Worm (Caenorhabditis elegans) whole organism, mixed stage, embryonic: ENCODE data around the gene bgal-2.

Source experiments
- M03D4.4 ChIP-seq: sonication (generic microtip); optimal IDR thresholded peaks from 2 replicates; lab custom pipeline; 2017; ENCODE audit warnings: mild to moderate bottlenecking, missing genetic modification characterization, missing compliant biosample characterization
- bed-3 ChIP-seq: fragments of 200-800 bp; sonication (Bioruptor generic); optimal IDR thresholded peaks from 3 replicates; lab custom pipeline; 2018; ENCODE audit warnings: mild to moderate bottlenecking, missing genetic modification characterization, moderate library complexity, missing compliant biosample characterization
- blmp-1 ChIP-seq: fragments of 150-350 bp; optimal IDR thresholded peaks from 2 replicates; lab custom pipeline; 2014; ENCODE audit warnings: missing biosample characterization, missing genetic modification characterization
- ceh-39 ChIP-seq: fragments of 150-350 bp; optimal IDR thresholded peaks from 2 replicates; lab custom pipeline; 2014; ENCODE audit warnings: missing biosample characterization, missing genetic modification characterization
- ceh-83 ChIP-seq: fragments of 200-800 bp; sonication (Bioruptor generic); optimal IDR thresholded peaks from 2 replicates; lab custom pipeline; 2018; ENCODE audit warnings: mild to moderate bottlenecking, missing genetic modification characterization, missing compliant biosample characterization
- ces-1 ChIP-seq: fragments of 150-350 bp; optimal IDR thresholded peaks from 2 replicates; lab custom pipeline; 2014; ENCODE audit warnings: missing biosample characterization, missing genetic modification reagents, missing genetic modification characterization
- cnd-1 ChIP-seq: fragments of 200-800 bp; sonication (Bioruptor generic); optimal IDR thresholded peaks from 2 replicates; lab custom pipeline; 2018; ENCODE audit warnings: mild to moderate bottlenecking, missing genetic modification characterization, missing compliant biosample characterization
- elt-1 ChIP-seq: sonication (generic microtip); optimal IDR thresholded peaks from 2 replicates; lab custom pipeline; 2017; ENCODE audit warnings: missing genetic modification characterization, mild to moderate bottlenecking, missing compliant biosample characterization, antibody characterized with exemption, moderate library complexity, borderline replicate concordance; ENCODE audit not compliant: insufficient read depth
- elt-3 ChIP-seq: fragments of 150-350 bp; optimal IDR thresholded peaks from 2 replicates; lab custom pipeline; 2014; ENCODE audit warnings: missing biosample characterization, missing genetic modification characterization
- flh-1 ChIP-seq: fragments of 200-800 bp; sonication (Bioruptor generic); optimal IDR thresholded peaks from 2 replicates; lab custom pipeline; 2018; ENCODE audit warnings: mild to moderate bottlenecking, missing genetic modification characterization, moderate library complexity, missing compliant biosample characterization
- hlh-1 ChIP-seq: fragments of 150-350 bp; optimal IDR thresholded peaks from 2 replicates; lab custom pipeline; 2014; ENCODE audit warnings: missing biosample characterization, missing genetic modification reagents, missing genetic modification characterization
- lin-13 ChIP-seq: fragments of 150-350 bp; optimal IDR thresholded peaks from 2 replicates; lab custom pipeline; 2014; ENCODE audit warnings: missing biosample characterization, missing genetic modification characterization
- lin-32 ChIP-seq: fragments of 200-800 bp; sonication (Bioruptor generic); optimal IDR thresholded peaks from 2 replicates; lab custom pipeline; 2018; ENCODE audit warnings: mild to moderate bottlenecking, missing genetic modification characterization, missing compliant biosample characterization
- mab-5 ChIP-seq: fragments of 150-350 bp; optimal IDR thresholded peaks from 2 replicates; lab custom pipeline; 2014; ENCODE audit warnings: missing biosample characterization, missing genetic modification characterization
- mep-1 ChIP-seq: fragments of 150-350 bp; optimal IDR thresholded peaks from 2 replicates; lab custom pipeline; 2017; ENCODE audit warnings: missing biosample characterization, missing genetic modification reagents, missing genetic modification characterization, inconsistent platforms
- mls-2 ChIP-seq: sonication (generic microtip); optimal IDR thresholded peaks from 2 replicates; lab custom pipeline; 2016; ENCODE audit warnings: mild to moderate bottlenecking, missing genetic modification characterization, moderate library complexity, missing compliant biosample characterization
- nhr-12 ChIP-seq: fragments of 150-350 bp; optimal IDR thresholded peaks from 2 replicates; lab custom pipeline; 2014; ENCODE audit warnings: missing biosample characterization, missing genetic modification characterization
- nhr-2 ChIP-seq: fragments of 150-350 bp; optimal IDR thresholded peaks from 2 replicates; lab custom pipeline; 2014; ENCODE audit warnings: missing biosample characterization, missing genetic modification characterization
- nhr-237 ChIP-seq: fragments of 150-350 bp; optimal IDR thresholded peaks from 2 replicates; lab custom pipeline; 2014; ENCODE audit warnings: missing biosample characterization, missing genetic modification characterization
- nhr-28 ChIP-seq: fragments of 150-350 bp; optimal IDR thresholded peaks from 2 replicates; lab custom pipeline; 2014; ENCODE audit warnings: missing biosample characterization, missing genetic modification characterization
- nhr-76 ChIP-seq: sonication (generic microtip); optimal IDR thresholded peaks from 2 replicates; lab custom pipeline; 2017; ENCODE audit warnings: missing biosample characterization, missing genetic modification characterization
- sem-2 ChIP-seq: fragments of 200-800 bp; sonication (Bioruptor generic); optimal IDR thresholded peaks from 2 replicates; lab custom pipeline; 2018; ENCODE audit warnings: mild to moderate bottlenecking, missing genetic modification characterization, missing compliant biosample characterization
- snpc-4 ChIP-seq: fragments of 150-350 bp; optimal IDR thresholded peaks from 2 replicates; lab custom pipeline; 2014; ENCODE audit warnings: missing biosample characterization, missing genetic modification characterization
- tbx-8 ChIP-seq: fragments of 200-800 bp; sonication (Bioruptor generic); optimal IDR thresholded peaks from 2 replicates; lab custom pipeline; 2018; ENCODE audit warnings: mild to moderate bottlenecking, missing genetic modification characterization, moderate library complexity, missing compliant biosample characterization
- unc-120 ChIP-seq: sonication (generic microtip); optimal IDR thresholded peaks from 2 replicates; lab custom pipeline; 2017; ENCODE audit warnings: missing genetic modification characterization, missing compliant biosample characterization; ENCODE audit not compliant: poor library complexity, severe bottlenecking
- unc-39 ChIP-seq: fragments of 150-350 bp; optimal IDR thresholded peaks from 2 replicates; lab custom pipeline; 2014; ENCODE audit warnings: missing biosample characterization, missing genetic modification characterization
- unc-62 ChIP-seq: fragments of 150-350 bp; optimal IDR thresholded peaks from 2 replicates; lab custom pipeline; 2014; ENCODE audit warnings: missing biosample characterization, missing genetic modification reagents, missing genetic modification characterization
- zip-8 ChIP-seq: fragments of 150-350 bp; optimal IDR thresholded peaks from 2 replicates; lab custom pipeline; 2014; ENCODE audit warnings: missing biosample characterization, missing genetic modification characterization
- ztf-11 ChIP-seq: fragments of 150-350 bp; optimal IDR thresholded peaks from 2 replicates; lab custom pipeline; 2014; ENCODE audit warnings: missing biosample characterization, missing genetic modification characterization

The bgal-2 gene

ce11 chrX:6761211-6761610 is 23.0 kb upstream of the bgal-2 start:
- TF ChIP-seq mab-5 (tag; lab: Kevin White, UChicago) (no peak), mls-2 (tag; lab: Kevin White, UChicago) (no peak)

ce11 chrX:6761688-6762185 is 22.5 kb upstream of the bgal-2 start, which contains the start of gene abts-4:
TSS of gene abts-4 (minus strand) at chrX:6761738.
- TF ChIP-seq lin-13 (tag; lab: Kevin White, UChicago) (no peak), unc-62 (GFP tag; lab: Kevin White, UChicago) (no peak), M03D4.4 (no peak), nhr-76 (no peak), cnd-1 (tag; lab: Kevin White, UChicago) (no peak), elt-1 (no peak), sem-2 (no peak), flh-1 (no peak), nhr-12 (tag; lab: Kevin White, UChicago) (no peak), zip-8 (no peak), ces-1 (GFP tag; lab: Kevin White, UChicago) (no peak), hlh-1 (tag; lab: Kevin White, UChicago) (no peak), mep-1 (no peak), ceh-39 (no peak), elt-3 (no peak), nhr-28 (tag; lab: Kevin White, UChicago) (no peak), snpc-4 (no peak)

- TF ChIP-seq unc-39: no peak
- TF ChIP-seq nhr-2 (tag; lab: Kevin White, UChicago): no peak
- no peak for TF ChIP-seq unc-120
- TF ChIP-seq blmp-1 (tag; lab: Kevin White, UChicago): no peak
- TF ChIP-seq bed-3 (GFP tag; lab: Kevin White, UChicago): no peak
- no peak for TF ChIP-seq sem-2
- no peak for TF ChIP-seq tbx-8 (GFP tag; lab: Kevin White, UChicago)
- no peak for TF ChIP-seq ztf-11 (tag; lab: Kevin White, UChicago)
- no peak for TF ChIP-seq flh-1
- TF ChIP-seq nhr-12 (tag; lab: Kevin White, UChicago): no peak
Measured at ce11 chrX:6778014-6778413, 6.2 kb upstream of the bgal-2 start, which contains the start of gene irk-1. TSS of gene irk-1 (minus strand) at chrX:6778114.

- no peak for TF ChIP-seq M03D4.4
- no peak for TF ChIP-seq sem-2
- no peak for TF ChIP-seq nhr-2 (tag; lab: Kevin White, UChicago)
- TF ChIP-seq flh-1: no peak
- no peak for TF ChIP-seq nhr-28 (tag; lab: Kevin White, UChicago)
Measured at ce11 chrX:6782857-6783256, 1.4 kb upstream of the bgal-2 start, which contains the start of gene idpp-6. TSS of gene idpp-6 (plus strand) at chrX:6783157.

ce11 chrX:6788965-6789573 is 4.9 kb downstream of the bgal-2 start, which contains the start of gene sgca-1:
TSS of gene sgca-1 (minus strand) at chrX:6789548.
- TF ChIP-seq snpc-4: no peak
- TF ChIP-seq tbx-8 (GFP tag; lab: Kevin White, UChicago): no peak
- no peak for TF ChIP-seq nhr-76
- TF ChIP-seq unc-62 (GFP tag; lab: Kevin White, UChicago): no peak
- TF ChIP-seq lin-32 (GFP tag; lab: Kevin White, UChicago): no peak
- TF ChIP-seq bed-3 (GFP tag; lab: Kevin White, UChicago): no peak
- TF ChIP-seq lin-13 (tag; lab: Kevin White, UChicago): no peak
- TF ChIP-seq unc-39: no peak
- no peak for TF ChIP-seq ceh-39
- no peak for TF ChIP-seq sem-2
- no peak for TF ChIP-seq nhr-12 (tag; lab: Kevin White, UChicago)
- no peak for TF ChIP-seq elt-1
- TF ChIP-seq nhr-28 (tag; lab: Kevin White, UChicago): no peak
- no peak for TF ChIP-seq elt-3
- TF ChIP-seq ceh-83: no peak
- no peak for TF ChIP-seq nhr-237
- no peak for TF ChIP-seq zip-8

ce11 chrX:6790457-6790856 is 6.2 kb downstream of the bgal-2 start:
- TF ChIP-seq unc-120: no peak
- TF ChIP-seq snpc-4: no peak
- no peak for TF ChIP-seq unc-39
- TF ChIP-seq ztf-11 (tag; lab: Kevin White, UChicago): no peak
